Worm (Caenorhabditis elegans): ENCODE data around the gene cfp-1.
A peak's percentile ranks its signal among the peaks of the same experiment; 100 is the strongest.

Gene cfp-1

ce11 chrIV:14123956-14124355 is 46.7 kb downstream of the cfp-1 start, which contains the start of gene nkcc-1:
nkcc-1 (minus strand) TSS chrIV:14124056.
- no peak for TF ChIP-seq egl-27 (tag; optimal IDR thresholded peaks at IDR 0.05)
- TF ChIP-seq nhr-77 (tag; optimal IDR thresholded peaks at IDR 0.05) = no peak
- no peak for TF ChIP-seq sma-3 (GFP tag; optimal IDR thresholded peaks at IDR 0.05)

DNA sequence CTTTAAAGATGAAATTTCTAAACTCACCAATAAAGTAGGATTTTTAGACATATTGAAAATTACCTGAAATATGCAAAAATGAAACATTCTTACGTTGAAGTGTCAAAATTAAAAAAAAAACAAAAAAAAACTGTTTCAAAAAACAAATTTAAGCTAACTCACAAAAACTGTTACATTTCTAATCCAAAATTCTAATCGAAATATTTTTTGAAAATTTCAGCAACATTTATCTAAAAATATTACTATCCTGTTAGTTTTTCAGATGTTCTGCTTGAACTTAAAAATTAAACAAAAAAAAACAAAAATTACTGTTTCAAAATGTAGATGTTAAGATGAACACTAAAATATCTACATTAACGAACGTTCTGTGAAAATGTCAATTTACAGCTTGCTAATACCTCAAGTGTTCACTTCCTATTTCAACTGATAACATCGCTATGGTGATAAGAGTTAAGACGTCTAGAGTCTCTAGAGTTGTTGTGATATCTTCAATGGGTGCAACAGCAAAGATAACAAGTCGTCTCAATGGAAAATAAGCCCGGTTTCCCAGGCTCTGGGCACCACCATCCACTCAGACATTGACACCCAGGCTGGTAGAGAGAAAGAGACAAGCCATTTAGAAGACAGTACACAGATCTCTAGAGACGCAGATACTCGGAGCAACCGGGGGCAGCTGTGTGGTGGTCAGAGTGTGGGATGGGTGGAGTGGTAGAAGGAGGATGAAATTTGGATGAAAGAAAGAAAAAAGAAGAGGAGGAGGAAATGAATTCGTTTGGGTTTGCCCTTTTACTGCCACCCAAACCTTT is 50.8 kb downstream of the cfp-1 start, which contains the start of gene H12I19.115:
Gene H12I19.115 (minus strand): TSS at position 51 of the 806 bp plus-strand sequence.
- TF ChIP-seq C34F6.9 (tag; optimal IDR thresholded peaks at IDR 0.05) = peak; percentile 30
- TF ChIP-seq nhr-129 (tag; optimal IDR thresholded peaks at IDR 0.05) = peak; percentile 83
- peak; percentile 15 for TF ChIP-seq unc-55 (GFP tag; optimal IDR thresholded peaks at IDR 0.05)
- TF ChIP-seq ZK546.5 (tag; optimal IDR thresholded peaks at IDR 0.05) = no peak

DNA sequence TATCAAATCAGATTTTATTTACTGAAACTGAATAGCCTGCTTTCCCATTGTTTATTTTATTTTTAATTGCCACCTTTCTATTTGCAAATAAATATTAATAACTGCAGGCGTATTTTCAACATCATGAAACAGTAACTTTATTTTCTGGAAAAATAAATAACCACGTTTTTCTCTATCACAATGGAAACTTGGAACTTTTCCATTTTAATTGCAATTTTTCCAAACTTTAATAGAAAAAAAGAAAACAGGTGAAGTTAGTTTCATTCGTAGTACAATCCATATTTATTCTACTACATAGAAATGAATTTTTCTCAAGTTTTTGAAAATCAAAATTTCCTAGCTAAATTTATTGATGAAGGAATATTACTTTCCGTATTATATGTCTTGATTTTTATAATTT is 51.9 kb downstream of the cfp-1 start, which contains the start of gene srz-42:
Gene srz-42 (plus strand): TSS at position 301 of the 400 bp plus-strand sequence.
- no peak for TF ChIP-seq lin-39 (tag; optimal IDR thresholded peaks at IDR 0.05)

DNA sequence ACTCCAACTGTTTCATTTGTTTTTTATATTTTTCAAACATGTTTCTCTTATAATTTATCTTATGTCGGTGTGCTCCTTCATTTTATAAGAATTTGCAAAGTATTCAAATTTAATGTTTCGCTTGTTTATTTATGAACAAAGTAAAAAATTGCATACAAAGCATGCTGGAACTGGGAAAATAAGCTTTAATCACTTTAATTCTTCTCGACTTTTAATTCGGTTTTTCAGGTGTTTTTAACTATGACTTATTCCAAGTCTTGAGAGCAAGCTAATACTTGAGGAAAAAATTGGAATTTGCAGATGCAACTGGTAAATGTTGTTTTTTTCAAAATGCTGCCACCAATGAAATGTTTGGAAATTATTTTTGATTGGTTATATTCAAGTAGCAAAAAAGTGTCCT is 54.5 kb downstream of the cfp-1 start, which contains the start of gene srz-59:
Gene srz-59 (plus strand): TSS at position 301 of the 400 bp plus-strand sequence.
- no peak for TF ChIP-seq nhr-77 (tag; optimal IDR thresholded peaks at IDR 0.05)
- TF ChIP-seq skn-1 (tag; optimal IDR thresholded peaks at IDR 0.05) = no peak
- TF ChIP-seq mab-5 (tag; optimal IDR thresholded peaks at IDR 0.05) = no peak
- no peak for TF ChIP-seq aly-2 (tag; optimal IDR thresholded peaks at IDR 0.05)
- no peak for TF ChIP-seq nhr-21 (tag; optimal IDR thresholded peaks at IDR 0.05)
- no peak for TF ChIP-seq nhr-129 (tag; optimal IDR thresholded peaks at IDR 0.05)
- TF ChIP-seq sem-4 (tag; optimal IDR thresholded peaks at IDR 0.05) = no peak
- no peak for TF ChIP-seq nhr-11 (tag; optimal IDR thresholded peaks at IDR 0.05)
- TF ChIP-seq ztf-11 (tag; optimal IDR thresholded peaks at IDR 0.05) = no peak

Measured in whole organism, L2 larva.